Worm (Caenorhabditis elegans) whole organism, midembryonic: ENCODE measurements around the gene F23D12.7.

Source experiments
- T22C8.4 ChIP-seq: fragments of 200-800 bp; sonication (Bioruptor generic); IDR thresholded peaks from 2 replicates; pipeline ENCODE4 v1.3.6; 2022; ENCODE audit warnings: missing genetic modification characterization, missing compliant biosample characterization
- cog-1 ChIP-seq: sonication (generic microtip); optimal IDR thresholded peaks from 2 replicates; lab custom pipeline; 2016; ENCODE audit warnings: missing genetic modification characterization, missing compliant biosample characterization
- flt-1 ChIP-seq: fragments of 200-800 bp; sonication (Bioruptor generic); IDR thresholded peaks from 2 replicates; pipeline ENCODE4 v1.3.6; 2022; ENCODE audit warnings: missing genetic modification characterization, missing compliant biosample characterization
- klf-2 ChIP-seq: fragments of 200-800 bp; sonication (Bioruptor generic); conservative IDR thresholded peaks from 2 replicates; pipeline ENCODE4 v1.3.6; 2022; ENCODE audit warnings: missing genetic modification reagents, missing genetic modification characterization, missing compliant biosample characterization
- med-1 ChIP-seq: sonication (generic microtip); optimal IDR thresholded peaks from 2 replicates; lab custom pipeline; 2017; ENCODE audit warnings: missing genetic modification characterization, mild to moderate bottlenecking, missing compliant biosample characterization, antibody characterized with exemption, missing genetic modification reagents; ENCODE audit not compliant: insufficient read depth
- ref-1 ChIP-seq: fragments of 200-800 bp; sonication (Bioruptor generic); conservative IDR thresholded peaks from 2 replicates; pipeline ENCODE4 v1.3.6; 2022; ENCODE audit warnings: missing genetic modification reagents, missing genetic modification characterization, missing compliant biosample characterization
- tab-1 ChIP-seq: fragments of 200-800 bp; sonication (Bioruptor generic); IDR thresholded peaks from 2 replicates; pipeline ENCODE4 v1.3.6; 2022; ENCODE audit warnings: missing genetic modification characterization, missing compliant biosample characterization
- ztf-23 ChIP-seq: fragments of 200-800 bp; sonication (Bioruptor generic); IDR thresholded peaks from 2 replicates; pipeline ENCODE4 v1.3.6; 2022; ENCODE audit warnings: missing genetic modification reagents, missing genetic modification characterization, missing compliant biosample characterization
- ztf-29 ChIP-seq: fragments of 200-800 bp; sonication (Bioruptor generic); IDR thresholded peaks from 2 replicates; pipeline ENCODE4 v1.3.6; 2022; ENCODE audit warnings: missing genetic modification reagents, missing genetic modification characterization, missing compliant biosample characterization

ce11 chrX:14484827-14485226 is 31.2 kb upstream of the F23D12.7 start, which contains the start of gene M163.8:
- TF ChIP-seq T22C8.4 = no peak
- no peak for TF ChIP-seq ztf-29
- no peak for TF ChIP-seq flt-1 (GFP tag; lab: Robert Waterston, UW)
- TF ChIP-seq ref-1 (GFP tag; lab: Robert Waterston, UW) = no peak
- TF ChIP-seq cog-1 (tag; lab: Kevin White, UChicago) = no peak
- no peak for TF ChIP-seq ztf-23 (GFP tag; lab: Robert Waterston, UW)
- TF ChIP-seq tab-1 (GFP tag; lab: Robert Waterston, UW) = no peak
- TF ChIP-seq klf-2 (GFP tag; lab: Robert Waterston, UW) = no peak
- no peak for TF ChIP-seq med-1 (GFP tag; lab: Kevin White, UChicago)
